Worm (Caenorhabditis elegans) whole organism, L2 larva: Measurements from ENCODE around the gene cbp-1.

Experiments used
- fos-1 ChIP-seq: fragments of 150-350 bp; optimal IDR thresholded peaks from 2 replicates; lab custom pipeline; 2014; ENCODE audit warnings: missing biosample characterization, missing genetic modification characterization
- ztf-11 ChIP-seq: sonication (generic microtip); optimal IDR thresholded peaks from 2 replicates; lab custom pipeline; 2017; ENCODE audit warnings: missing biosample characterization, missing genetic modification characterization

DNA sequence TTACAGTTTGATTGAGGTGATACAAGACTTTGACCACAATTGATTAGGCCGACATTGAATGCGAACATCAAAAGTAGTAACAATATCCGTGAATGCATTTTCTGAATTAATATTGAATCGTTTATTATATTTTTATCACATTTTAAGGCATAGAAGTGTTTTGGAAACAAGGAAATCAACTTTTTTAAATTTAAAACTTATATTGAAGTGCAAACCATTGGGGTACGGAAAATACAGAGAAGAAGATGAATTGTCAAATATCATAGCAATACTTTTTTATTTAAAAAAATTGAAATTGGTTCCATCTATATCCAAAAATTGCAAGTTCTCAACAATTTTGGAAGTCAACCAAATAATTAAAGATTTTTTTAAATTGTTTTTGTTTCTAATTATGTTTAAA is 23.1 kb upstream of the cbp-1 start, which contains the start of gene T05G5.1:
- TF ChIP-seq ztf-11 (no peak), fos-1 (tag; lab: Kevin White, UChicago) (no peak)
